Fruit fly (Drosophila melanogaster): ENCODE data around the gene REG.

REG gene

DNA sequence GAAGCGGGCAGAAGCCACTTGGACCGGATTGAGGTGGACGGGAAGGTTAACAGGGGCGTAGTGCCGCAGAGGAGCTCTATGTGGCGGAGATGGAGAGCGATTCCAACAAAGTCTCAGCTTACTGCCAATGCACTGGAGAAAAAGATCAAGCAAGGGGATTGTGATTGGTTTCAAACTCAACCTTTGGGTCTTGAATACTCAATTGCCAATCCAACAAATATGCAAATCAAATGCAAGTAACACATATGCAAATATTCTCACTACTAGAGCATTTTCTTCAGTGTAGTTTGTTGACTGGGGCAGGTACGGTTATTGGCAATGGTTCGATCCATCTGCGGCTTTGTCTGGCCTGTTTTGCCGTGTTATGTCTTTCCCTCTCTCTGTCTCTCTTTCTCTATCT, 39.2 kb downstream of the REG start (continued):
- peak; percentile 93 for TF ChIP-seq CG3032 (tag; optimal IDR thresholded peaks at IDR 0.05)
- peak; percentile 97 for TF ChIP-seq CG6163 (GFP tag; IDR thresholded peaks at IDR 0.05)
- TF ChIP-seq acj6 (GFP tag; optimal IDR thresholded peaks at IDR 0.05) = peak; percentile 96
- TF ChIP-seq achi (GFP tag; optimal IDR thresholded peaks at IDR 0.05) = peak; percentile 94
- TF ChIP-seq Smox (GFP tag; optimal IDR thresholded peaks at IDR 0.05) = peak; percentile 93
- TF ChIP-seq CG10669 (GFP tag; optimal IDR thresholded peaks at IDR 0.05) = peak; percentile 94
- peak; percentile 94 for TF ChIP-seq CG8119 (GFP tag; IDR thresholded peaks at IDR 0.05)
- peak; percentile 98 for TF ChIP-seq Eip78C (GFP tag)
- peak; percentile 95 for TF ChIP-seq CG1621 (tag; optimal IDR thresholded peaks at IDR 0.05)
- peak; percentile 95 for TF ChIP-seq CG32006 (GFP tag; optimal IDR thresholded peaks at IDR 0.05)
- TF ChIP-seq svp (GFP tag) = peak; percentile 96
- TF ChIP-seq eg (GFP tag; IDR thresholded peaks at IDR 0.05) = peak; percentile 94
- TF ChIP-seq CG6808 (GFP tag; optimal IDR thresholded peaks at IDR 0.05) = peak; percentile 92
- peak; percentile 88 for TF ChIP-seq CG9139 (GFP tag; optimal IDR thresholded peaks at IDR 0.05)
- peak; percentile 92 for TF ChIP-seq Sox15 (GFP tag; optimal IDR thresholded peaks at IDR 0.05)
- TF ChIP-seq CG4318 (GFP tag; optimal IDR thresholded peaks at IDR 0.05) = peak; percentile 92
- peak; percentile 95 for TF ChIP-seq lz (GFP tag; optimal IDR thresholded peaks at IDR 0.05)
- peak; percentile 89 for TF ChIP-seq fd85E (GFP tag; optimal IDR thresholded peaks at IDR 0.05)
- TF ChIP-seq Met (GFP tag; optimal IDR thresholded peaks at IDR 0.05) = peak; percentile 94
- TF ChIP-seq CG11902 (GFP tag; optimal IDR thresholded peaks at IDR 0.05) = peak; percentile 93

DNA sequence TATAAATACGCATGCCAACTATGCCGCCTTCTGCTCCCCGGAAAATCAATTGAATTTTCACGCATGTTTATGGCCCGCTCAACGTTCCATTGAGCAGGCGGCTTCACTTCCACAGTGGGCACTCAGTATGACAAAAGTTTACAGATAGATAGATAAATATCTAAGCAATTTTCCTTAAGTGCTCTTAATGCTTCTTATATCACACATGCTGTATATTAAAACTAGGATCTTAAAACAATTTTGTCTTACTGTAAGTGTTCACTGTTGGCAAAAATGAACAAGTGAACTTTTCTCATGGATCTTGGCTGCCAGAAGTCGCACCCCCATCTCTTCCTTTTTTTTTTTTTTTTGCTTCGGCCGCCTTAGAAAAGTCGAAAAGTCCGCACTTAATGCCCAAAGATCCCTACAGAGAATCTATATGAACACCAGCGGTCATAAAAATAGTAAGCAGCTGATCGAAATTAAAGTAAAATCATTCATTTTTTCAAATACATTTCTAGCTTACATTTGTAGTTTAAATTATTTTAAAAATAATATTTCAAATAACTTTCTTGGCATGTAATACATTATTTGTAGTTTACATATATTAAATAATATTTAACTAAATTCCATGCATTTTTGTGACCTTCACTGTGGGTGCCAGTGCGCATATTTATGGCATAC, 41.1 kb downstream of the REG start:
- TF ChIP-seq Sox15 (GFP tag; optimal IDR thresholded peaks at IDR 0.05) (no peak), CG10631 (GFP tag; optimal IDR thresholded peaks at IDR 0.05) (peak; percentile 5), Eip78C (GFP tag) (peak; percentile 73), CG7368 (GFP tag; optimal IDR thresholded peaks at IDR 0.05) (no peak), CG9139 (GFP tag; optimal IDR thresholded peaks at IDR 0.05) (no peak), CG32006 (GFP tag; optimal IDR thresholded peaks at IDR 0.05) (peak; percentile 51), Gug (GFP tag; IDR thresholded peaks at IDR 0.05) (0 out of 2 replicates have a peak, but pooled peaks have one; percentile 30), CG11294 (GFP tag; IDR thresholded peaks at IDR 0.05) (0 out of 2 replicates have a peak, but pooled peaks have one; percentile 19), svp (GFP tag) (no peak), salr (GFP tag; optimal IDR thresholded peaks at IDR 0.05) (peak in 1 of 2 experiments; percentile 22), OdsH (GFP tag; optimal IDR thresholded peaks at IDR 0.05) (peak; percentile 30), CG8119 (GFP tag; IDR thresholded peaks at IDR 0.05) (peak; percentile 59; the same call in 2 of the 3 replicates), CG15336 (GFP tag; IDR thresholded peaks at IDR 0.05) (peak; percentile 58), Hr4 (GFP tag; optimal IDR thresholded peaks at IDR 0.05) (peak; percentile 64), CG6854 (GFP tag; optimal IDR thresholded peaks at IDR 0.05) (no peak), pdm3 (GFP tag; optimal IDR thresholded peaks at IDR 0.05) (peak; percentile 41), CG4318 (GFP tag; optimal IDR thresholded peaks at IDR 0.05) (peak; percentile 11), eg (GFP tag; IDR thresholded peaks at IDR 0.05) (peak; percentile 54; the same call in 2 of the 3 replicates), Sox14 (GFP tag; optimal IDR thresholded peaks at IDR 0.05) (peak; percentile 24), CG6276 (GFP tag; optimal IDR thresholded peaks at IDR 0.05) (peak; percentile 31), CG6163 (GFP tag; IDR thresholded peaks at IDR 0.05) (0 out of 3 replicates have a peak, but pooled peaks have one; percentile 14)

DNA sequence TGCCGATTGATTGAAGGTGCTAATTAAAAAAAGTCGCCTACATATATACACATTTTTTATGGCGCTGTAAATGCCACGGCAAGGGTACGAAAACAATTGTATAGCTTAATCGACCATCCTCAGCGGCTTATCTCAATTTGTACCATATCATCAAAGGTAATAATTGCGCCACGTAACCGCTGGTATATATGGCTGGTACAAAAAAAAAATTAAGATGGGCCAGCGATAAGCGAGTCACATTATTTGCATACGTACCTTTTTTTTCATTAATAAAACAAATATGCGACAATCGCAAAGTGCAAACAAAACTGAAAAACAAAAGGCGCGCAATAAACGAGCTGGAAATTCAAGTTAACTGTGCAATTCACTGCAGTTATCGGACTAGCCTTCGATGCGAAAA, 42.3 kb downstream of the REG start:
- TF ChIP-seq svp (GFP tag) (peak; percentile 66), Met (GFP tag; optimal IDR thresholded peaks at IDR 0.05) (peak; percentile 26), CG34406 (GFP tag; optimal IDR thresholded peaks at IDR 0.05) (peak; percentile 28), Sox102F (GFP tag; optimal IDR thresholded peaks at IDR 0.05) (peak; percentile 48), achi (GFP tag; optimal IDR thresholded peaks at IDR 0.05) (no peak), vri (GFP tag; optimal IDR thresholded peaks at IDR 0.05) (peak; percentile 93), ss (GFP tag; optimal IDR thresholded peaks at IDR 0.05) (peak; percentile 26 to 41), CG16779 (tag; optimal IDR thresholded peaks at IDR 0.05) (peak; percentile 38), Smox (GFP tag; optimal IDR thresholded peaks at IDR 0.05) (peak; percentile 7), CG3919 (GFP tag; optimal IDR thresholded peaks at IDR 0.05) (no peak), esn (GFP tag; optimal IDR thresholded peaks at IDR 0.05) (peak; percentile 41), CG10669 (GFP tag; optimal IDR thresholded peaks at IDR 0.05) (no peak), CG6163 (GFP tag; IDR thresholded peaks at IDR 0.05) (peak; percentile 66; the same call in 2 of the 3 replicates), eg (GFP tag; IDR thresholded peaks at IDR 0.05) (peak; percentile 51; the same call in 1 of the 3 replicates), CG11294 (GFP tag; IDR thresholded peaks at IDR 0.05) (no peak), CG9139 (GFP tag; optimal IDR thresholded peaks at IDR 0.05) (peak; percentile 0), fkh (GFP tag; optimal IDR thresholded peaks at IDR 0.05) (peak; percentile 50), topi (GFP tag; optimal IDR thresholded peaks at IDR 0.05) (peak; percentile 2), CG6854 (GFP tag; optimal IDR thresholded peaks at IDR 0.05) (peak; percentile 34), Eip75B (GFP tag; optimal IDR thresholded peaks at IDR 0.05) (peak; percentile 1), CG3032 (tag; optimal IDR thresholded peaks at IDR 0.05) (peak; percentile 16), CG7368 (GFP tag; optimal IDR thresholded peaks at IDR 0.05) (peak; percentile 12), Hr4 (GFP tag; optimal IDR thresholded peaks at IDR 0.05) (no peak), Eip78C (GFP tag) (peak; percentile 67), Hr39 (GFP tag; optimal IDR thresholded peaks at IDR 0.05) (no peak), fd59A (GFP tag; optimal IDR thresholded peaks at IDR 0.05) (no peak)
